Fruit fly (Drosophila melanogaster) whole organism, pupa: Measurements from ENCODE around the gene CG14835.

Source experiments
- CG10348 ChIP-seq: fragments of 200-800 bp; sonication (Bioruptor generic); IDR thresholded peaks from 2 replicates; pipeline ENCODE4 v1.3.6; 2022; ENCODE audit warnings: missing biosample characterization, missing genetic modification characterization
- CG12605 ChIP-seq: fragments of 200-800 bp; sonication (Bioruptor generic); IDR thresholded peaks from 2 replicates; pipeline ENCODE4 v1.3.6; 2022; ENCODE audit warnings: missing biosample characterization, missing genetic modification characterization
- CG13204 ChIP-seq: fragments of 200-800 bp; sonication (Bioruptor generic); optimal IDR thresholded peaks from 2 replicates; lab custom pipeline; 2018; ENCODE audit warnings: missing biosample characterization, mild to moderate bottlenecking, missing genetic modification characterization, moderate library complexity
- CG14655 ChIP-seq: fragments of 200-800 bp; sonication (Bioruptor generic); optimal IDR thresholded peaks from 3 replicates; lab custom pipeline; 2017; ENCODE audit warnings: mild to moderate bottlenecking, missing biosample characterization, missing genetic modification reagents, missing genetic modification characterization
- CG15710 ChIP-seq: fragments of 200-800 bp; sonication (Bioruptor generic); optimal IDR thresholded peaks from 2 replicates; lab custom pipeline; 2018; ENCODE audit warnings: missing biosample characterization, mild to moderate bottlenecking, missing genetic modification characterization, moderate library complexity
- CG17806 ChIP-seq: fragments of 200-800 bp; sonication (Bioruptor generic); optimal IDR thresholded peaks from 2 replicates; lab custom pipeline; 2018; ENCODE audit warnings: missing biosample characterization, mild to moderate bottlenecking, missing genetic modification characterization, moderate library complexity
- CG32121 ChIP-seq: fragments of 200-800 bp; sonication (Bioruptor generic); IDR thresholded peaks from 2 replicates; pipeline ENCODE4 v1.3.6; 2022; ENCODE audit warnings: missing biosample characterization, missing genetic modification characterization
- CG34367 ChIP-seq: fragments of 200-800 bp; sonication (Bioruptor generic); optimal IDR thresholded peaks from 2 replicates; lab custom pipeline; 2018; ENCODE audit warnings: missing biosample characterization, mild to moderate bottlenecking, missing genetic modification characterization
- CG4496 ChIP-seq: fragments of 200-800 bp; sonication (Bioruptor generic); IDR thresholded peaks from 3 replicates; pipeline ENCODE4 v1.3.6; 2022; ENCODE audit warnings: missing biosample characterization, missing genetic modification characterization
- CG8159 ChIP-seq: fragments of 200-800 bp; sonication (Bioruptor generic); optimal IDR thresholded peaks from 3 replicates; lab custom pipeline; 2018; ENCODE audit warnings: missing biosample characterization, mild to moderate bottlenecking, missing genetic modification characterization, moderate library complexity
- CG8301 ChIP-seq: fragments of 200-800 bp; sonication (Bioruptor generic); optimal IDR thresholded peaks from 2 replicates; lab custom pipeline; 2018; ENCODE audit warnings: missing biosample characterization, mild to moderate bottlenecking, missing genetic modification characterization
- CG9948 ChIP-seq: fragments of 200-800 bp; sonication (Bioruptor generic); optimal IDR thresholded peaks from 2 replicates; lab custom pipeline; 2018; ENCODE audit warnings: missing biosample characterization, mild to moderate bottlenecking, missing genetic modification characterization, moderate library complexity
- D1 ChIP-seq: fragments of 200-800 bp; sonication (Bioruptor generic); optimal IDR thresholded peaks from 2 replicates; lab custom pipeline; 2018; ENCODE audit warnings: missing biosample characterization, mild to moderate bottlenecking, missing genetic modification characterization, moderate library complexity
- EcR ChIP-seq: fragments of 200-800 bp; sonication (Bioruptor generic); optimal IDR thresholded peaks from 3 replicates; lab custom pipeline; 2019; ENCODE audit warnings: missing biosample characterization, missing genetic modification characterization, mild to moderate bottlenecking, moderate library complexity, missing genetic modification reagents
- Ets98B ChIP-seq: fragments of 200-800 bp; sonication (Bioruptor generic); IDR thresholded peaks from 2 replicates; pipeline ENCODE4 v1.3.6; 2022; ENCODE audit warnings: missing biosample characterization, missing genetic modification characterization
- Pif1A ChIP-seq: fragments of 200-800 bp; sonication (Bioruptor generic); optimal IDR thresholded peaks from 3 replicates; lab custom pipeline; 2016; ENCODE audit warnings: missing biosample characterization, missing genetic modification characterization
- Pif1B ChIP-seq: fragments of 200-800 bp; sonication (Bioruptor generic); optimal IDR thresholded peaks from 3 replicates; lab custom pipeline; 2016; ENCODE audit warnings: missing biosample characterization, missing genetic modification characterization
- Snoo ChIP-seq: fragments of 200-800 bp; sonication (Bioruptor generic); optimal IDR thresholded peaks from 3 replicates; lab custom pipeline; 2017; ENCODE audit warnings: missing biosample characterization, mild to moderate bottlenecking, missing genetic modification characterization, inconsistent platforms
- fd96Ca ChIP-seq: fragments of 200-800 bp; sonication (Bioruptor generic); IDR thresholded peaks from 3 replicates; pipeline ENCODE4 v1.3.6; 2022; ENCODE audit warnings: missing biosample characterization, missing genetic modification characterization
- gl ChIP-seq: fragments of 200-800 bp; sonication (Bioruptor generic); optimal IDR thresholded peaks from 2 replicates; lab custom pipeline; 2018; ENCODE audit warnings: missing biosample characterization, mild to moderate bottlenecking, missing genetic modification characterization
- rn ChIP-seq: fragments of 200-800 bp; sonication (Bioruptor generic); IDR thresholded peaks from 2 replicates; pipeline ENCODE4 v1.3.6; 2022; ENCODE audit warnings: missing biosample characterization, missing genetic modification characterization

CG14835 gene

DNA sequence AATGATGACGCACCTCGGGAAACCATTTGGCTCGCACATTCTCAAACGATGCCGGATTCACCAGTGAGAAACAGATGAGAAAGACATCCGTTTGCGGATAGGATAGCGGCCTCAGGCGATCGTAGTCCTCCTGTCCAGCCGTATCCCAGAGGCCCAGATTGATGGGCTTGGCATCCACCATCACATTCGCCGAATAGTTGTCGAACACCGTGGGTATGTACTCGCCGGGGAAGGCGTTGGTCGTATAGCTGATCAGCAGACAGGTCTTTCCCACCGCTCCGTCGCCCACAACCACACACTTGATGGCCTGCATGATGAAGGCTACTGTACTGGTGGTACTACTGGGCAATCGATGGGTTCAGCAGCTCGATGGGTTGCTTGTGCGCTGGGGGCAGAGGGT is 3.1 kb downstream of the CG14835 start:
- TF ChIP-seq CG4496 (GFP tag; lab: Robert Waterston, UW) (no peak), CG10348 (no peak), Ets98B (GFP tag; lab: Robert Waterston, UW) (no peak), fd96Ca (no peak), CG15710 (tag; lab: Kevin White, UChicago) (no peak), CG9948 (tag; lab: Kevin White, UChicago) (no peak), D1 (tag; lab: Kevin White, UChicago) (no peak), CG8159 (tag; lab: Kevin White, UChicago) (no peak), Pif1B (GFP tag; lab: Kevin White, UChicago) (no peak), CG12605 (no peak), gl (no peak), CG32121 (no peak), CG17806 (tag; lab: Kevin White, UChicago) (no peak)
- TF ChIP-seq, all 21 proteins: peak for 0

DNA sequence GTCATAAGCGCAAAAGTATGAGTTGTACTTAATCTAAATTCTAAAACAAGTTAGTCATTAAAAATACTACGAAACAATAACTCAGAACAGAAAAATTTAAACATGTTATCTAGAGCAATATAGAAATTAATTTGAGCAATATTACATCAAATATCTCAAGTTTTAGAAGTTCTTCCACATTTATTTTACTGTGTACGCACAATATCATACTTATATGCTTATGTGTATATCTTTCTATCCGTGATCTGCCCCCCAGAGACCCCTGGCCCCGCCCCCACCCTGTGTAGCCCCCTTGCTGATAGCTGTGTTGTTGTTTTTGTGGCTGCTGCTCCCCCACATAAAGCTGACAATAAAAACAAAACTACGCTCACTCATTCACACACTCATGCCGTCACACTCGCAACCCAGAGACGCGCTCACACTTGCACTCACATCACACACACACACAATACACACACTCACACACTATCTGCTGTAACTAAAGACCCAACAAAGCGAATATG is 3.9 kb downstream of the CG14835 start:
- peak; percentile 74; the same call in 1 of the 2 replicates for TF ChIP-seq CG32121
- TF ChIP-seq CG13204, result peak; percentile 28
- no peak for TF ChIP-seq CG10348
- peak; percentile 33 for TF ChIP-seq CG17806 (tag; lab: Kevin White, UChicago)
- TF ChIP-seq Pif1B (GFP tag; lab: Kevin White, UChicago), result no peak
- TF ChIP-seq Ets98B (GFP tag; lab: Robert Waterston, UW), result peak; percentile 65
- TF ChIP-seq Snoo (tag; lab: Kevin White, UChicago), result no peak
- TF ChIP-seq EcR (GFP tag; lab: Kevin White, UChicago), result peak; percentile 76
- peak; percentile 64 for TF ChIP-seq gl
- TF ChIP-seq CG12605, result peak; percentile 74
- TF ChIP-seq CG8159 (tag; lab: Kevin White, UChicago), result peak; percentile 39
- peak; percentile 50; the same call in 1 of the 2 replicates for TF ChIP-seq rn
- TF ChIP-seq CG4496 (GFP tag; lab: Robert Waterston, UW), result peak; percentile 79
- peak; percentile 66; the same call in 2 of the 3 replicates for TF ChIP-seq fd96Ca
- peak; percentile 42 for TF ChIP-seq CG34367
- peak; percentile 9 for TF ChIP-seq CG15710 (tag; lab: Kevin White, UChicago)
- TF ChIP-seq CG8301, result peak; percentile 34
- peak; percentile 56 for TF ChIP-seq CG9948 (tag; lab: Kevin White, UChicago)
- no peak for TF ChIP-seq Pif1A (GFP tag; lab: Kevin White, UChicago)
- peak; percentile 56 for TF ChIP-seq CG14655 (GFP tag; lab: Kevin White, UChicago)
- peak; percentile 27 for TF ChIP-seq D1 (tag; lab: Kevin White, UChicago)

DNA sequence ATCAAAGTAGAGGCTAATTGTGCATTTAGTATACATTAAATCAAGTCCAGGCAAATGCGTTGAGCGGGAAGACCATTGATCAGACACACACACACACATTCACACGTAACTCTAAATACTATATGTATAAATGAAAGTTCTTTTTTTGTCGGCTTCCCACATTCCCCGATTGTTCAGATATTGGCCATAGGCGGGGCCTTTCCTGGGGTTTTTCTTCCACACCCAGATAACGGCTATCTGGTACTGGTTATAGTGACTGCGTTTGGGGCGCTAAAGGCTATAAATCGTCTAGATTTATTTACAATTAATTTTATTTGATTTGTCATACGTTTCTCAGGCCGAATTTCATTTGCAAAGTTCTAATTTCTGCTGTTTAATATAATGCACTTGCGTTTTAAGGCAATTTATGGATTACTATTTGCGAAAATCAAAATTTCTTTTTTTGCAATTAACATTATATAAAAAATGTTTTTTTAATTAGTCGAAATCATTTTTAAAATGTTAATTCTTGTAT is 4.4 kb downstream of the CG14835 start:
- TF ChIP-seq CG17806 (tag; lab: Kevin White, UChicago) (no peak), Ets98B (GFP tag; lab: Robert Waterston, UW) (no peak), D1 (tag; lab: Kevin White, UChicago) (no peak), CG9948 (tag; lab: Kevin White, UChicago) (no peak), rn (no peak), CG14655 (GFP tag; lab: Kevin White, UChicago) (no peak), fd96Ca (no peak), Snoo (tag; lab: Kevin White, UChicago) (no peak), CG4496 (GFP tag; lab: Robert Waterston, UW) (no peak), CG34367 (no peak), CG12605 (no peak)

DNA sequence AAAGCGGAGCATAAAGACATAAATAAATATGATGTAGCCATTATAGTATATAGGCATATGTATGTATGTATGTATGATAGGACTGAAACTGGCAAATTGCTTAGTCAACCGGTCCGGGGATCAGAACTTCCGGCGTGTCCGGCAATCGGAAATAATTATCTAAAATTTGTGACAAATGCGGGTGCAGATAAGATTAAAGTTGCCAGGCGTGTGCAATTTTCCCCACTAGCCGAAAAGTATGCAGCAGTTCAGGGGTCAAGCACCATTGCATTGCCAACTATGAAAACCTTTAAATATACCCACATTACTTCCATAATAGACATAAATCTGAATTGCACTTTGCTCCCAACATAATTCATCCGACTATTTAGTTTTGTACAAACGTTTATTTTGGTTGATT is 5.0 kb downstream of the CG14835 start:
- no peak for TF ChIP-seq Snoo (tag; lab: Kevin White, UChicago)
- no peak for TF ChIP-seq CG9948 (tag; lab: Kevin White, UChicago)
- TF ChIP-seq CG8159 (tag; lab: Kevin White, UChicago), result no peak
- TF ChIP-seq D1 (tag; lab: Kevin White, UChicago), result no peak
- no peak for TF ChIP-seq CG8301

DNA sequence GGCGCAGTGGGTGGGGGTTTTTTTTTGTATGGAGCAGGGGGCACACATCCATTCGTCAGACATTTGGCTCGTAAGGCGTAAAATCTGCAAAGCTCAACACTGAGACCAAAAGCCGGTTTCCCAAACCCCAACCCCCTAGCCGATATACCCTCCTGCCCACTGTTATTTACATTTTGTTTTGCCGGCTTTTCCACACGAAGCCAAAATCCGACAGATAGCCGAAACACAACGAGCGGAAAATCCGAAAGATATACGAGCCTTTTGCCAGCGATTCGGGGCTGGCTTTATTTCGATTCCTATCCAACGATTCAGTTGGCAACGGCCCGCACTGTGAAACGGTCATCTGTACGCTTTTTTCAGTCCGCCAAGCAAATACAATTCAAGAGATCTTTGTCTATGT is 13.7 kb downstream of the CG14835 start, which contains the start of gene CG42458:
TSS of gene CG42458 (plus strand) at position 311 of the 400 bp plus-strand sequence.
- TF ChIP-seq Pif1A (GFP tag; lab: Kevin White, UChicago), result no peak
- peak; percentile 64; the same call in 1 of the 3 replicates for TF ChIP-seq CG4496 (GFP tag; lab: Robert Waterston, UW)
- no peak for TF ChIP-seq CG12605
- no peak for TF ChIP-seq gl
- TF ChIP-seq CG17806 (tag; lab: Kevin White, UChicago), result no peak
- TF ChIP-seq CG32121, result no peak; the same call in 1 of the 2 replicates
- no peak for TF ChIP-seq rn
- TF ChIP-seq Ets98B (GFP tag; lab: Robert Waterston, UW), result 0 out of 2 replicates have a peak, but pooled peaks have one; percentile 37
- TF ChIP-seq, all 21 proteins: peak for 2

DNA sequence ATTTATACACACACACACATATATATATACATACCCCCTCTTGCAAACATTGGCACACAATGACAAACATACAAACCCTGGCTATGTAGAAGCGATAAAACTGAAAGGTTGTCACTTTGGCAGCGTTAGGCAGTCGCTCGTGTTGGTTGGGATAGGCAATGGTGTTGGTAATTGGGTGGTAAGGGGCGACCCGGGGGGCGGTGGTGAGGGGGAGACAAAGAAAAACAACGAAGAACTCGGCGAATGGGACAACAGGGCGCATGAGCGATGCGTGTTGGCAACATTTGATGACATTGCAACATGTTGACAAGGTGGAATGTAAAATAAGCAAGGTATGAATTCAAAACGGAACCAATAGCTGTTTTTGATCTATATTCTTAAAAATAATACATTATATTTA is 14.7 kb downstream of the CG14835 start:
- TF ChIP-seq Snoo (tag; lab: Kevin White, UChicago), result no peak
- no peak for TF ChIP-seq Ets98B (GFP tag; lab: Robert Waterston, UW)
- TF ChIP-seq CG32121, result no peak
- TF ChIP-seq D1 (tag; lab: Kevin White, UChicago), result no peak
- no peak for TF ChIP-seq Pif1B (GFP tag; lab: Kevin White, UChicago)

DNA sequence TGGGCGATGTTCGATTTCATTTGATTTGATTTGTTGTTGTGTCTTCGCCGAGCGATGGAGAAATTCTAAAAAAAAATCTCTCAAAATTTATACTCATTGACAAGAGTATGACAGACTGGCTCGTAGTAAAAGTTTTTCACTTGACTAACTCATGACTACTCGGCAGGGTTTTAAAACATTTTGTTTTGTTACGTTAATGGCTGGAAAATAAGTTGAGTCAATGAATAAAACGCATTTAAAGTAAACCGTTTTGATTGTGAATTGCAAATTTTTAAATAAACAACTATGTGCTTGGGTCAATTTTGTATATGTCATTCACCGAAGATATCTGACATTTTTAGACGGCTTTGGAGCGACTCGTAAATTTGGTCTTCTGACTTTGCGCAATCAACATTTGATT is 33.2 kb downstream of the CG14835 start, which contains the start of gene CG8560:
TSS of gene CG8560 (minus strand) at position 101 of the 400 bp plus-strand sequence.
- no peak for TF ChIP-seq CG14655 (GFP tag; lab: Kevin White, UChicago)
- TF ChIP-seq rn, result no peak
- no peak for TF ChIP-seq CG8159 (tag; lab: Kevin White, UChicago)
- TF ChIP-seq CG9948 (tag; lab: Kevin White, UChicago), result no peak
- TF ChIP-seq CG12605, result no peak
- TF ChIP-seq fd96Ca, result no peak
- no peak for TF ChIP-seq gl
- TF ChIP-seq CG8301, result no peak
- no peak for TF ChIP-seq CG15710 (tag; lab: Kevin White, UChicago)
- TF ChIP-seq EcR (GFP tag; lab: Kevin White, UChicago), result no peak
- no peak for TF ChIP-seq CG17806 (tag; lab: Kevin White, UChicago)
- no peak for TF ChIP-seq CG13204
- TF ChIP-seq, all 21 proteins: peak for 0
